Fruit fly (Drosophila melanogaster) whole organism, embryonic: ENCODE data around the gene CG15914.
A peak's percentile ranks its signal among the peaks of the same experiment; 100 is the strongest.

Experiments used
- CG15601 ChIP-seq: fragments of 200-800 bp; sonication (Bioruptor generic); optimal IDR thresholded peaks from 3 replicates; lab custom pipeline; 2019; ENCODE audit warnings: missing biosample characterization, mild to moderate bottlenecking, missing genetic modification characterization, moderate library complexity
- Doc3 ChIP-seq: fragments of 200-800 bp; sonication (Bioruptor generic); IDR thresholded peaks from 3 replicates; pipeline ENCODE4 v1.3.6; 2022; ENCODE audit warnings: missing biosample characterization, missing genetic modification characterization; ENCODE audit not compliant: partially characterized antibody

CG15914 gene

DNA sequence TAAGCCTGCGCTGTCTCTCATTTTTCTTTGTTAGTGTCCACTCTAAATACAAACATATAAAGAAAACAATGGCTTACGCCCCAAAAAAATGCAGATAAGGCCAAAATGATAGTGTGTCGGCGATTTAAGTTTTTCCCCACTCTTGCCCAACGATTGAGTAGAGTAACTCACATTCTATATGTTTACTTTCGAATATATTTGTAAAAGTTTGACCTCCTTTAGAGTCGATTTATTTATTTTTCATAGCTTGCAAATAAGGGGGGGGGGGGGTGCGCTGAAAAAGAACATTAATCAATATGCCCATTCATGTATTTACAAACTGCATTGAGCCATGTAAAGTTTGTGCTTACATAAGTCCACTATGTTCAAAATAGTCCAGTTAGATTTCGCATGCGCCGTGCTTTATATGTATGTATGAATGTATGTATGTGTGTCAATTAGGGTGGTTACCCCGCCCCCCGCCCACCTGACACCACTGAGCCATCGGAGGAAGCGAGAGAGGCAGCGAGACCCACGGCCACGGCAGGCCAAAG, 40.6 kb downstream of the CG15914 start (continued):
- TF ChIP-seq Doc3 (GFP tag; lab: Robert Waterston, UW) = no peak
- TF ChIP-seq CG15601 (tag; lab: Kevin White, UChicago) = peak; percentile 24
